Worm (Caenorhabditis elegans) whole organism, midembryonic: ENCODE results near the gene M01B2.8.
"Not testable (repeated sequence)": the region's sequence is repeated elsewhere in the genome, so short reads cannot be mapped to it uniquely, and the experiment has no call there.

Source experiments
- T22C8.4 ChIP-seq: fragments of 200-800 bp; sonication (Bioruptor generic); IDR thresholded peaks from 2 replicates; pipeline ENCODE4 v1.3.6; 2022; ENCODE audit warnings: missing genetic modification characterization, missing compliant biosample characterization
- flt-1 ChIP-seq: fragments of 200-800 bp; sonication (Bioruptor generic); IDR thresholded peaks from 2 replicates; pipeline ENCODE4 v1.3.6; 2022; ENCODE audit warnings: missing genetic modification characterization, missing compliant biosample characterization
- klf-2 ChIP-seq: fragments of 200-800 bp; sonication (Bioruptor generic); conservative IDR thresholded peaks from 2 replicates; pipeline ENCODE4 v1.3.6; 2022; ENCODE audit warnings: missing genetic modification reagents, missing genetic modification characterization, missing compliant biosample characterization
- ref-1 ChIP-seq: fragments of 200-800 bp; sonication (Bioruptor generic); conservative IDR thresholded peaks from 2 replicates; pipeline ENCODE4 v1.3.6; 2022; ENCODE audit warnings: missing genetic modification reagents, missing genetic modification characterization, missing compliant biosample characterization
- tab-1 ChIP-seq: fragments of 200-800 bp; sonication (Bioruptor generic); IDR thresholded peaks from 2 replicates; pipeline ENCODE4 v1.3.6; 2022; ENCODE audit warnings: missing genetic modification characterization, missing compliant biosample characterization
- ztf-29 ChIP-seq: fragments of 200-800 bp; sonication (Bioruptor generic); IDR thresholded peaks from 2 replicates; pipeline ENCODE4 v1.3.6; 2022; ENCODE audit warnings: missing genetic modification reagents, missing genetic modification characterization, missing compliant biosample characterization

DNA sequence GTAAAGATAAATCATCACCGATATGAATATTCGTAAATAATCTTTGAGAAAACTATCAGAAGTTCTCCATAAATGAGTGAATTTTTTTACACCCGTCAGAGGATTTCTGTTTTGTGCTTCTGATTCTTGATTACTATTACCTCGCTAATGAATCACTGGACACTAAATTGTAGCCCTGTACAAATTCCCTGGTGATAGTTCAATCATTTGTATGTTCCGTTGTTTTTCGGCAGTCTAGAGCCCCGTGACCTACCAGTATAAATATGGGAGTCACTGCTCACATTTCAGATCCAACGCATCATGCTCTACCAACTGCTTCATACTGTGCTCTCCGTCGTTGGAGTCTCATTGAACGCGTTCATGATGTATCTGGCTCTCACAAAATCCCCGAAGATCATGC is 9.7 kb upstream of the M01B2.8 start, which contains the start of gene srd-28:
- TF ChIP-seq klf-2 (GFP tag; lab: Robert Waterston, UW); ztf-29; ref-1 (GFP tag; lab: Robert Waterston, UW); T22C8.4; flt-1 (GFP tag; lab: Robert Waterston, UW); tab-1: not testable (repeated sequence)
